Fruit fly (Drosophila melanogaster): ENCODE data around the gene CG13771.

The CG13771 gene

dm6 chr2L:6700742-6701141 lies 37.3 kb upstream of the CG13771 start (continued):
- peak; percentile 30 for TF ChIP-seq Camta (GFP tag; optimal IDR thresholded peaks at IDR 0.05)
- peak; percentile 20 for TF ChIP-seq CG9876 (GFP tag; optimal IDR thresholded peaks at IDR 0.05)
- TF ChIP-seq CG4360 (GFP tag; IDR thresholded peaks at IDR 0.05) = peak; percentile 45
- no peak for TF ChIP-seq CG13287 (GFP tag; IDR thresholded peaks at IDR 0.05; ENCODE audit: partially characterized antibody)
- TF ChIP-seq Drgx (GFP tag; IDR thresholded peaks at IDR 0.05) = no peak
- no peak for TF ChIP-seq Eip74EF (GFP tag; optimal IDR thresholded peaks at IDR 0.05)
- peak; percentile 51; the same call in 1 of the 3 replicates for TF ChIP-seq otp (GFP tag; IDR thresholded peaks at IDR 0.05)
- TF ChIP-seq Nf-YC (tag; optimal IDR thresholded peaks at IDR 0.05) = no peak
- TF ChIP-seq lola (GFP tag; optimal IDR thresholded peaks at IDR 0.05) = peak in 1 of 3 experiments; percentile 70
- TF ChIP-seq PHDP (tag; optimal IDR thresholded peaks at IDR 0.05) = peak; percentile 29
- no peak for TF ChIP-seq CG6175 (GFP tag; IDR thresholded peaks at IDR 0.05)
- no peak for TF ChIP-seq Xbp1 (GFP tag; optimal IDR thresholded peaks at IDR 0.05)
- TF ChIP-seq gcm (GFP tag; optimal IDR thresholded peaks at IDR 0.05) = peak; percentile 17
- TF ChIP-seq fd96Cb (tag; optimal IDR thresholded peaks at IDR 0.05) = peak; percentile 6
- TF ChIP-seq Elba2 (GFP tag; optimal IDR thresholded peaks at IDR 0.05) = no peak
- peak; percentile 64 for TF ChIP-seq CG10209 (GFP tag; optimal IDR thresholded peaks at IDR 0.05)
- no peak for TF ChIP-seq row (GFP tag; IDR thresholded peaks at IDR 0.05)
- no peak for TF ChIP-seq CG31388 (GFP tag; optimal IDR thresholded peaks at IDR 0.05)
- 0 out of 2 replicates have a peak, but pooled peaks have one; percentile 5 for TF ChIP-seq CG32532 (GFP tag; IDR thresholded peaks at IDR 0.05)
- no peak for TF ChIP-seq CG6765 (GFP tag; optimal IDR thresholded peaks at IDR 0.05)
- no peak for TF ChIP-seq Bteb2 (GFP tag; optimal IDR thresholded peaks at IDR 0.05)
- TF ChIP-seq ap (GFP tag; IDR thresholded peaks at IDR 0.05) = no peak
- TF ChIP-seq esg (GFP tag; conservative IDR thresholded peaks at IDR 0.05) = no peak
- peak; percentile 30 for TF ChIP-seq run (tag; optimal IDR thresholded peaks at IDR 0.05)
- no peak for TF ChIP-seq CG10431 (GFP tag; optimal IDR thresholded peaks at IDR 0.05)
- peak; percentile 26 for TF ChIP-seq CG3407 (GFP tag; optimal IDR thresholded peaks at IDR 0.05)
- TF ChIP-seq exex (tag; optimal IDR thresholded peaks at IDR 0.05) = no peak
- TF ChIP-seq insv (GFP tag; optimal IDR thresholded peaks at IDR 0.05) = peak in 1 of 2 experiments; percentile 20
- peak; percentile 14 for TF ChIP-seq lab (GFP tag; optimal IDR thresholded peaks at IDR 0.05)
- TF ChIP-seq crp (GFP tag; optimal IDR thresholded peaks at IDR 0.05) = no peak
- peak; percentile 11 for TF ChIP-seq CoRest (tag; optimal IDR thresholded peaks at IDR 0.05)
- peak; percentile 37 for TF ChIP-seq Hmr (GFP tag; optimal IDR thresholded peaks at IDR 0.05)
- TF ChIP-seq CG2875 (GFP tag; optimal IDR thresholded peaks at IDR 0.05) = peak; percentile 53
- peak; percentile 55 for TF ChIP-seq gem (tag; optimal IDR thresholded peaks at IDR 0.05)
- peak; percentile 77 for TF ChIP-seq Xrp1 (GFP tag; IDR thresholded peaks at IDR 0.05)
- peak; percentile 85 for TF ChIP-seq CG9727 (GFP tag; optimal IDR thresholded peaks at IDR 0.05)
- no peak for TF ChIP-seq Gug (GFP tag; IDR thresholded peaks at IDR 0.05)
- no peak for TF ChIP-seq nerfin-1 (tag; optimal IDR thresholded peaks at IDR 0.05)
- peak; percentile 48 for TF ChIP-seq her (GFP tag; optimal IDR thresholded peaks at IDR 0.05)
- TF ChIP-seq fru (optimal IDR thresholded peaks at IDR 0.05) = no peak
- peak; percentile 36 for TF ChIP-seq MTF-1 (GFP tag; optimal IDR thresholded peaks at IDR 0.05; ENCODE audit: borderline replicate concordance)
- TF ChIP-seq pnt (GFP tag; optimal IDR thresholded peaks at IDR 0.05) = peak; percentile 6
- no peak for TF ChIP-seq Myb (GFP tag; optimal IDR thresholded peaks at IDR 0.05)
- TF ChIP-seq CG6254 (GFP tag; optimal IDR thresholded peaks at IDR 0.05) = no peak
- peak; percentile 80 for TF ChIP-seq CG2202 (tag; optimal IDR thresholded peaks at IDR 0.05)
- peak; percentile 2 for TF ChIP-seq CG30431 (GFP tag; optimal IDR thresholded peaks at IDR 0.05)
- TF ChIP-seq GATAe (GFP tag; conservative IDR thresholded peaks at IDR 0.05) = no peak
- peak; percentile 8 for TF ChIP-seq CG3163 (GFP tag; optimal IDR thresholded peaks at IDR 0.05)
- TF ChIP-seq CG8924 (tag; optimal IDR thresholded peaks at IDR 0.05) = peak; percentile 71
- peak; percentile 91 for TF ChIP-seq CG15696 (tag; optimal IDR thresholded peaks at IDR 0.05)
